Worm (Caenorhabditis elegans): ENCODE data around the gene ZK596.2.
A peak's percentile ranks its signal among the peaks of the same experiment; 100 is the strongest.

ZK596.2 gene

ce11 chrIV:10933777-10934546, 24.9 kb upstream of the ZK596.2 start (continued):
- TF ChIP-seq bed-1 (GFP tag; IDR thresholded peaks at IDR 0.05): 0 out of 2 replicates have a peak, but pooled peaks have one; percentile 19
- TF ChIP-seq snpc-1.1 (tag; optimal IDR thresholded peaks at IDR 0.05; ENCODE audit: insufficient read depth): no peak
- TF ChIP-seq lir-1 (GFP tag; conservative IDR thresholded peaks at IDR 0.05): no peak
- TF ChIP-seq Y67H2A.10 (GFP tag; conservative IDR thresholded peaks at IDR 0.05): 0 out of 2 replicates have a peak, but pooled peaks have one; percentile 27
- no peak for TF ChIP-seq mes-4 (tag; optimal IDR thresholded peaks at IDR 0.05)
- no peak for TF ChIP-seq akir-1 (GFP tag; optimal IDR thresholded peaks at IDR 0.05)
- no peak for TF ChIP-seq tbp1 (GFP tag; optimal IDR thresholded peaks at IDR 0.05)
- TF ChIP-seq ceh-40 (GFP tag; IDR thresholded peaks at IDR 0.05): no peak
- no peak for TF ChIP-seq sea-2 (GFP tag; IDR thresholded peaks at IDR 0.05)
- peak; percentile 71 for TF ChIP-seq ceh-79 (tag; optimal IDR thresholded peaks at IDR 0.05)
- TF ChIP-seq tbx-9 (tag; optimal IDR thresholded peaks at IDR 0.05; ENCODE audit: borderline replicate concordance): no peak
- TF ChIP-seq B0019.2 (GFP tag; conservative IDR thresholded peaks at IDR 0.05): no peak
- TF ChIP-seq nfya-1 (tag; optimal IDR thresholded peaks at IDR 0.05; ENCODE audit: borderline replicate concordance, insufficient read depth): no peak
- TF ChIP-seq ztf-25 (GFP tag; IDR thresholded peaks at IDR 0.05): no peak
- peak; percentile 67 for TF ChIP-seq Y95B8A.8 (GFP tag; IDR thresholded peaks at IDR 0.05)
- no peak for TF ChIP-seq ceh-91 (GFP tag; IDR thresholded peaks at IDR 0.05)
- no peak for TF ChIP-seq aptf-2 (GFP tag; conservative IDR thresholded peaks at IDR 0.05)
- TF ChIP-seq F39B2.1 (GFP tag; IDR thresholded peaks at IDR 0.05): no peak
- peak; percentile 83 for TF ChIP-seq chd-7 (tag; optimal IDR thresholded peaks at IDR 0.05)
- no peak for TF ChIP-seq lsy-27 (tag; optimal IDR thresholded peaks at IDR 0.05; ENCODE audit: borderline replicate concordance, insufficient read depth)
- TF ChIP-seq madf-10 (tag; optimal IDR thresholded peaks at IDR 0.05): peak; percentile 6
- TF ChIP-seq ccch-3 (GFP tag; optimal IDR thresholded peaks at IDR 0.05): no peak
- TF ChIP-seq ztf-26 (tag; optimal IDR thresholded peaks at IDR 0.05): no peak
- peak; percentile 22; the same call in 1 of the 2 replicates for TF ChIP-seq hmg-1.2 (GFP tag; IDR thresholded peaks at IDR 0.05)
- peak; percentile 46; the same call in 1 of the 2 replicates for TF ChIP-seq ekl-4 (GFP tag; IDR thresholded peaks at IDR 0.05)
- TF ChIP-seq aptf-3 (GFP tag; IDR thresholded peaks at IDR 0.05): no peak; the same call in 1 of the 2 replicates
- no peak for TF ChIP-seq nfya-2 (GFP tag; IDR thresholded peaks at IDR 0.05)
- TF ChIP-seq nfyb-1 (GFP tag; IDR thresholded peaks at IDR 0.05): peak; percentile 81
- peak; percentile 41 for TF ChIP-seq madf-6 (GFP tag; IDR thresholded peaks at IDR 0.05)
- TF ChIP-seq ceh-58 (GFP tag; IDR thresholded peaks at IDR 0.05): no peak
- no peak for TF ChIP-seq dpl-1 (GFP tag; optimal IDR thresholded peaks at IDR 0.05)
- no peak for TF ChIP-seq nhr-27 (tag; optimal IDR thresholded peaks at IDR 0.05)
- TF ChIP-seq rec-8 (tag; optimal IDR thresholded peaks at IDR 0.05): no peak
- TF ChIP-seq dpff-1 (tag; optimal IDR thresholded peaks at IDR 0.05): peak; percentile 69
- TF ChIP-seq F57A8.1 (GFP tag; optimal IDR thresholded peaks at IDR 0.05): no peak
- no peak for TF ChIP-seq xnd-1 (tag; optimal IDR thresholded peaks at IDR 0.05)
- peak; percentile 67 for TF ChIP-seq mcd-1 (GFP tag; IDR thresholded peaks at IDR 0.05)
- TF ChIP-seq B0336.3 (GFP tag; IDR thresholded peaks at IDR 0.05): peak; percentile 84
- no peak for TF ChIP-seq Y53F4B.3 (GFP tag; IDR thresholded peaks at IDR 0.05)
- TF ChIP-seq let-607 (tag; optimal IDR thresholded peaks at IDR 0.05): peak in 1 of 2 experiments; percentile 56
- TF ChIP-seq lag-1 (GFP tag; IDR thresholded peaks at IDR 0.05): 0 out of 2 replicates have a peak, but pooled peaks have one; percentile 57
- TF ChIP-seq nhr-179 (tag; optimal IDR thresholded peaks at IDR 0.05): no peak
- TF ChIP-seq madf-8 (GFP tag; conservative IDR thresholded peaks at IDR 0.05): no peak
- peak; percentile 81 for TF ChIP-seq zim-3 (tag; optimal IDR thresholded peaks at IDR 0.05)

All from whole organism, young adult.